Fruit fly (Drosophila melanogaster) whole organism, embryonic: ENCODE data around the gene Dif.

Source experiments
- Adf1 ChIP-seq: fragments of 200-800 bp; sonication (Bioruptor generic); IDR thresholded peaks from 2 replicates; pipeline ENCODE4 v1.3.6; 2022; ENCODE audit warnings: missing biosample characterization, missing genetic modification characterization
- CG12744 ChIP-seq: fragments of 200-800 bp; sonication (Bioruptor generic); optimal IDR thresholded peaks from 2 replicates; lab custom pipeline; 2016; ENCODE audit warnings: missing biosample characterization, missing genetic modification characterization
- CG17328 ChIP-seq: fragments of 200-800 bp; sonication (Bioruptor generic); IDR thresholded peaks from 2 replicates; pipeline ENCODE4 v1.3.6; 2022; ENCODE audit warnings: missing biosample characterization, missing genetic modification characterization
- CG17361 ChIP-seq: fragments of 200-800 bp; sonication (Bioruptor generic); IDR thresholded peaks from 3 replicates; pipeline ENCODE4 v1.3.6; 2022; ENCODE audit warnings: missing biosample characterization, missing genetic modification characterization
- CG2120 ChIP-seq: fragments of 200-800 bp; sonication (Bioruptor generic); optimal IDR thresholded peaks from 3 replicates; lab custom pipeline; 2016; ENCODE audit warnings: missing biosample characterization, missing genetic modification characterization
- CG33557 ChIP-seq: fragments of 200-800 bp; sonication (Bioruptor generic); optimal IDR thresholded peaks from 2 replicates; lab custom pipeline; 2019; ENCODE audit warnings: missing biosample characterization, mild to moderate bottlenecking, missing genetic modification characterization, moderate library complexity
- CG3726 ChIP-seq: fragments of 200-800 bp; sonication (Bioruptor generic); IDR thresholded peaks from 3 replicates; pipeline ENCODE4, ENCODE4 v1.3.6; 2022; ENCODE audit warnings: missing biosample characterization, missing genetic modification characterization
- CG3995 ChIP-seq: fragments of 200-800 bp; sonication (Bioruptor generic); optimal IDR thresholded peaks from 3 replicates; lab custom pipeline; 2016; ENCODE audit warnings: missing biosample characterization, missing genetic modification characterization
- CG5953 ChIP-seq: fragments of 200-800 bp; sonication (Bioruptor generic); IDR thresholded peaks from 2 replicates; pipeline ENCODE4 v1.3.6; 2022; ENCODE audit warnings: missing biosample characterization, missing genetic modification characterization
- CG6272 ChIP-seq: fragments of 200-800 bp; sonication (Bioruptor generic); IDR thresholded peaks from 2 replicates; pipeline ENCODE4 v1.3.6; 2022; ENCODE audit warnings: missing biosample characterization, missing genetic modification characterization
- CG6683 ChIP-seq: fragments of 200-800 bp; sonication (Bioruptor generic); optimal IDR thresholded peaks from 2 replicates; lab custom pipeline; 2017; ENCODE audit warnings: missing biosample characterization, mild to moderate bottlenecking, missing genetic modification characterization, missing genetic modification reagents
- CG7271 ChIP-seq: fragments of 200-800 bp; sonication (Bioruptor generic); optimal IDR thresholded peaks from 2 replicates; lab custom pipeline; 2018; ENCODE audit warnings: missing biosample characterization, mild to moderate bottlenecking, missing genetic modification characterization, moderate library complexity
- CG7839 ChIP-seq: fragments of 200-800 bp; sonication (Bioruptor generic); optimal IDR thresholded peaks from 3 replicates; lab custom pipeline; 2018; ENCODE audit warnings: missing biosample characterization, mild to moderate bottlenecking, missing genetic modification characterization, moderate library complexity
- CG8281 ChIP-seq: fragments of 200-800 bp; sonication (Bioruptor generic); optimal IDR thresholded peaks from 2 replicates; lab custom pipeline; 2018; ENCODE audit warnings: missing biosample characterization, mild to moderate bottlenecking, missing genetic modification characterization, moderate library complexity
- CG8924 ChIP-seq: fragments of 200-800 bp; optimal IDR thresholded peaks from 3 replicates; lab custom pipeline; 2019; ENCODE audit warnings: missing biosample characterization, mild to moderate bottlenecking, missing genetic modification characterization, moderate library complexity
- CG9932 ChIP-seq: fragments of 200-800 bp; sonication (Bioruptor generic); IDR thresholded peaks from 2 replicates; pipeline ENCODE4 v1.3.6; 2022; ENCODE audit warnings: missing biosample characterization, missing genetic modification characterization
- CHES-1-like ChIP-seq: fragments of 200-800 bp; sonication (Bioruptor generic); optimal IDR thresholded peaks from 2 replicates; lab custom pipeline; 2016; ENCODE audit warnings: missing biosample characterization, missing genetic modification characterization
- Camta ChIP-seq: fragments of 200-800 bp; sonication (Bioruptor generic); optimal IDR thresholded peaks from 2 replicates; lab custom pipeline; 2016; ENCODE audit warnings: missing biosample characterization, missing genetic modification characterization
- D19B ChIP-seq: fragments of 200-800 bp; sonication (Bioruptor generic); optimal IDR thresholded peaks from 2 replicates; lab custom pipeline; 2017; ENCODE audit warnings: missing biosample characterization, mild to moderate bottlenecking, missing genetic modification characterization
- Dip2 ChIP-seq: fragments of 200-800 bp; sonication (Bioruptor generic); IDR thresholded peaks from 2 replicates; pipeline ENCODE4 v1.3.6; 2022; ENCODE audit warnings: missing biosample characterization, missing genetic modification characterization
- Dip3 ChIP-seq: fragments of 200-800 bp; sonication (Bioruptor generic); optimal IDR thresholded peaks from 3 replicates; lab custom pipeline; 2016; ENCODE audit warnings: missing biosample characterization, missing genetic modification characterization
- ERR ChIP-seq: fragments of 200-800 bp; sonication (Bioruptor generic); optimal IDR thresholded peaks from 2 replicates; lab custom pipeline; 2016; ENCODE audit warnings: missing biosample characterization, missing genetic modification characterization
- Eip74EF ChIP-seq, 2 experiments: fragments of 200-800 bp in 1 of 2; fragments of >200 bp in 1 of 2; sonication (Bioruptor generic) in 1 of 2; optimal IDR thresholded peaks; 2 replicates each; lab custom pipeline; 2017 to 2019; ENCODE audit warnings: missing biosample characterization in 2 of 2, missing genetic modification characterization in 2 of 2, mild to moderate bottlenecking in 1 of 2, moderate library complexity in 1 of 2
- Gsc ChIP-seq: fragments of 200-800 bp; sonication (Bioruptor generic); IDR thresholded peaks from 2 replicates; pipeline ENCODE4 v1.3.6; 2022; ENCODE audit warnings: missing biosample characterization, missing genetic modification characterization
- HLHmδ ChIP-seq: fragments of 200-800 bp; sonication (Bioruptor generic); optimal IDR thresholded peaks from 2 replicates; lab custom pipeline; 2018; ENCODE audit warnings: missing biosample characterization, mild to moderate bottlenecking, missing genetic modification characterization, moderate library complexity
- Hmr ChIP-seq: fragments of 200-800 bp; sonication (Bioruptor generic); optimal IDR thresholded peaks from 3 replicates; lab custom pipeline; 2017; ENCODE audit warnings: mild to moderate bottlenecking, missing biosample characterization, missing genetic modification reagents, missing genetic modification characterization
- Hr39 ChIP-seq: fragments of >200 bp; optimal IDR thresholded peaks from 2 replicates; lab custom pipeline; 2017
- Opbp ChIP-seq: fragments of 200-800 bp; sonication (Bioruptor generic); IDR thresholded peaks from 3 replicates; pipeline ENCODE4 v1.3.6; 2022; ENCODE audit warnings: missing biosample characterization, missing genetic modification characterization; ENCODE audit not compliant: partially characterized antibody
- Sox100B ChIP-seq: fragments of 200-800 bp; sonication (Bioruptor generic); optimal IDR thresholded peaks from 3 replicates; lab custom pipeline; 2018; ENCODE audit warnings: missing biosample characterization, mild to moderate bottlenecking, missing genetic modification characterization
- Sox102F ChIP-seq: fragments of 200-800 bp; sonication (Bioruptor generic); optimal IDR thresholded peaks from 2 replicates; lab custom pipeline; 2018; ENCODE audit warnings: missing biosample characterization, mild to moderate bottlenecking, missing genetic modification characterization, moderate library complexity
- abd-A ChIP-seq: fragments of 200-800 bp; sonication (Bioruptor generic); optimal IDR thresholded peaks from 3 replicates; lab custom pipeline; 2019; ENCODE audit warnings: missing biosample characterization, mild to moderate bottlenecking, missing genetic modification characterization, moderate library complexity
- cato ChIP-seq: fragments of 200-800 bp; sonication (Bioruptor generic); optimal IDR thresholded peaks from 2 replicates; lab custom pipeline; 2016; ENCODE audit warnings: missing biosample characterization, missing genetic modification characterization, borderline replicate concordance
- crp ChIP-seq, 2 experiments: fragments of 200-800 bp; sonication (Bioruptor generic); optimal IDR thresholded peaks; 2 replicates in 1 of 2; 3 replicates in 1 of 2; lab custom pipeline; 2017; ENCODE audit warnings: missing biosample characterization in 2 of 2, missing genetic modification characterization in 2 of 2, mild to moderate bottlenecking in 1 of 2, moderate library complexity in 1 of 2
- gce ChIP-seq: fragments of 200-800 bp; sonication (Bioruptor generic); IDR thresholded peaks from 3 replicates; pipeline ENCODE4 v1.3.6; 2022; ENCODE audit warnings: missing biosample characterization, missing genetic modification characterization
- gcm2 ChIP-seq: fragments of 200-800 bp; sonication (Bioruptor generic); optimal IDR thresholded peaks from 2 replicates; lab custom pipeline; 2016; ENCODE audit warnings: missing biosample characterization, missing genetic modification characterization
- gro ChIP-seq: fragments of 200-800 bp; sonication (Bioruptor generic); optimal IDR thresholded peaks from 2 replicates; lab custom pipeline; 2016; ENCODE audit warnings: missing biosample characterization, missing genetic modification characterization
- h ChIP-seq: fragments of >200 bp; optimal IDR thresholded peaks from 2 replicates; lab custom pipeline; 2017
- jigr1 ChIP-seq: fragments of 200-800 bp; sonication (Bioruptor generic); IDR thresholded peaks from 3 replicates; pipeline ENCODE4 v1.3.6; 2022; ENCODE audit warnings: missing biosample characterization, missing genetic modification characterization
- maf-S ChIP-seq: fragments of 200-800 bp; sonication (Bioruptor generic); optimal IDR thresholded peaks from 2 replicates; lab custom pipeline; 2016; ENCODE audit warnings: missing biosample characterization, missing genetic modification characterization
- org-1 ChIP-seq: fragments of 200-800 bp; sonication (Bioruptor generic); optimal IDR thresholded peaks from 2 replicates; lab custom pipeline; 2017; ENCODE audit warnings: missing biosample characterization, missing genetic modification characterization
- otp ChIP-seq: fragments of 200-800 bp; sonication (Bioruptor generic); IDR thresholded peaks from 3 replicates; pipeline ENCODE4, ENCODE4 v1.3.6; 2022; ENCODE audit warnings: missing biosample characterization, missing genetic modification characterization
- pan ChIP-seq, 4 experiments: fragments of >200 bp in 3 of 4; fragments of 200-800 bp in 1 of 4; sonication (Bioruptor generic) in 1 of 4; optimal IDR thresholded peaks in 3 of 4; IDR thresholded peaks in 1 of 4; 2 replicates each; pipeline versions ENCODE4 v1.3.6 to Lab custom; 2017 to 2022; ENCODE audit warnings: missing biosample characterization in 2 of 4, missing genetic modification characterization in 2 of 4, mixed read lengths in 1 of 4
- pros ChIP-seq: fragments of 200-800 bp; sonication (Bioruptor generic); optimal IDR thresholded peaks from 3 replicates; lab custom pipeline; 2019; ENCODE audit warnings: missing biosample characterization, mild to moderate bottlenecking, missing genetic modification characterization, moderate library complexity
- run ChIP-seq: fragments of 200-800 bp; sonication (Bioruptor generic); optimal IDR thresholded peaks from 3 replicates; lab custom pipeline; 2018; ENCODE audit warnings: missing biosample characterization, mild to moderate bottlenecking, missing genetic modification characterization
- slp2 ChIP-seq: fragments of 200-800 bp; sonication (Bioruptor generic); optimal IDR thresholded peaks from 2 replicates; lab custom pipeline; 2016; ENCODE audit warnings: missing biosample characterization, missing genetic modification characterization
- sna ChIP-seq: fragments of 200-800 bp; sonication (Bioruptor generic); IDR thresholded peaks from 2 replicates; pipeline ENCODE4 v1.3.6; 2022; ENCODE audit warnings: missing biosample characterization, missing genetic modification characterization; ENCODE audit not compliant: partially characterized antibody
- vnd ChIP-seq: fragments of 200-800 bp; sonication (Bioruptor generic); IDR thresholded peaks from 3 replicates; pipeline ENCODE4 v1.3.6; 2022; ENCODE audit warnings: missing biosample characterization, missing genetic modification characterization; ENCODE audit not compliant: partially characterized antibody
- wdn ChIP-seq: fragments of 200-800 bp; sonication (Bioruptor generic); IDR thresholded peaks from 2 replicates; pipeline ENCODE4 v1.3.6; 2022; ENCODE audit warnings: missing biosample characterization, missing genetic modification characterization

The Dif gene

dm6 chr2L:17472582-17473524 lies 39.9 kb upstream of the Dif start, which contains the start of gene BicD (continued):
- TF ChIP-seq Camta (GFP tag; lab: Kevin White, UChicago): no peak
- TF ChIP-seq wdn (GFP tag; lab: Robert Waterston, UW): no peak
- no peak; the same call in 1 of the 2 replicates for TF ChIP-seq Adf1 (GFP tag; lab: Robert Waterston, UW)
- TF ChIP-seq crp (GFP tag; optimal IDR thresholded peaks at IDR 0.05; lab: Kevin White, UChicago): peak in 1 of 2 experiments; percentile 13
- TF ChIP-seq vnd: peak; percentile 52; the same call in 2 of the 3 replicates
- no peak for TF ChIP-seq Hr39 (lab: Kevin White, UChicago)
- TF ChIP-seq otp (GFP tag; lab: Robert Waterston, UW): no peak
- TF ChIP-seq jigr1 (GFP tag; lab: Robert Waterston, UW): no peak
- 0 out of 3 replicates have a peak, but pooled peaks have one; percentile 36 for TF ChIP-seq CG17361 (GFP tag; lab: Robert Waterston, UW)
- TF ChIP-seq run (tag; lab: Kevin White, UChicago): peak; percentile 12
- no peak for TF ChIP-seq CG6272 (GFP tag; lab: Robert Waterston, UW)
- no peak for TF ChIP-seq CG7839
- no peak for TF ChIP-seq pros (GFP tag; lab: Kevin White, UChicago)
- no peak for TF ChIP-seq D19B (GFP tag; lab: Kevin White, UChicago)
- no peak for TF ChIP-seq Gsc (GFP tag; lab: Robert Waterston, UW)
- TF ChIP-seq pan (optimal IDR thresholded peaks at IDR 0.05; lab: Kevin White, UChicago): no peak
- no peak for TF ChIP-seq pan (GFP tag; optimal IDR thresholded peaks at IDR 0.05 in 1 of 2, IDR thresholded peaks at IDR 0.05 in 1 of 2)
- no peak for TF ChIP-seq CHES-1-like (GFP tag; lab: Kevin White, UChicago)
- peak; percentile 14 for TF ChIP-seq CG2120 (GFP tag; lab: Kevin White, UChicago)
- TF ChIP-seq maf-S: no peak
- no peak for TF ChIP-seq ERR (GFP tag; lab: Kevin White, UChicago)
- TF ChIP-seq sna: peak; percentile 72; the same call in 1 of the 2 replicates
- TF ChIP-seq CG3995 (GFP tag; lab: Kevin White, UChicago): peak; percentile 7
- no peak for TF ChIP-seq gce (GFP tag; lab: Robert Waterston, UW)
- TF ChIP-seq Sox100B: no peak
- TF ChIP-seq Dip2: no peak
- peak; percentile 24 for TF ChIP-seq HLHmδ (GFP tag; lab: Kevin White, UChicago)
- no peak for TF ChIP-seq org-1 (GFP tag; lab: Kevin White, UChicago)
- TF ChIP-seq gro (GFP tag; lab: Kevin White, UChicago): no peak
- no peak for TF ChIP-seq cato (GFP tag; lab: Kevin White, UChicago)
- no peak for TF ChIP-seq Eip74EF (GFP tag; optimal IDR thresholded peaks at IDR 0.05; lab: Kevin White, UChicago)
- no peak for TF ChIP-seq slp2
- no peak for TF ChIP-seq gcm2 (GFP tag; lab: Kevin White, UChicago)
- no peak for TF ChIP-seq CG5953 (GFP tag; lab: Robert Waterston, UW)
- no peak for TF ChIP-seq CG7271
- TF ChIP-seq h: no peak
- no peak for TF ChIP-seq CG12744 (GFP tag; lab: Kevin White, UChicago)
- peak; percentile 72 for TF ChIP-seq Hmr
- peak; percentile 23; the same call in 1 of the 2 replicates for TF ChIP-seq CG9932 (GFP tag; lab: Robert Waterston, UW)
- no peak for TF ChIP-seq CG3726 (GFP tag; lab: Robert Waterston, UW)
- 0 out of 2 replicates have a peak, but pooled peaks have one; percentile 26 for TF ChIP-seq CG17328
- no peak for TF ChIP-seq Dip3 (GFP tag; lab: Kevin White, UChicago)
- TF ChIP-seq CG8281 (tag; lab: Kevin White, UChicago): no peak
- TF ChIP-seq Sox102F (GFP tag; lab: Kevin White, UChicago): no peak
- TF ChIP-seq Opbp: peak; percentile 49; the same call in 1 of the 3 replicates
- no peak for TF ChIP-seq abd-A
- peak; percentile 24 for TF ChIP-seq CG8924 (tag; lab: Kevin White, UChicago)
- no peak for TF ChIP-seq CG6683 (GFP tag; lab: Kevin White, UChicago)
- no peak for TF ChIP-seq CG33557 (GFP tag; lab: Kevin White, UChicago)
